Fruit fly (Drosophila melanogaster) S2 (cell line): ENCODE measurements around the gene Drsl5.

Experiments used
- CG8478 ChIP-seq: fragments of >200 bp; optimal IDR thresholded peaks from 2 replicates; lab custom pipeline; 2018
- CTCF ChIP-seq, 2 experiments: fragments of >200 bp; optimal IDR thresholded peaks; 2 replicates each; lab custom pipeline; 2018

The Drsl5 gene

dm6 chr3L:3348956-3349824 lies 32.6 kb downstream of the Drsl5 start:
- TF ChIP-seq CTCF (optimal IDR thresholded peaks at IDR 0.05; lab: Kevin White, UChicago) (no peak), CG8478 (lab: Kevin White, UChicago) (no peak)

dm6 chr3L:3349825-3350123 lies 33.2 kb downstream of the Drsl5 start:
- TF ChIP-seq CTCF (optimal IDR thresholded peaks at IDR 0.05; lab: Kevin White, UChicago): no peak
- no peak for TF ChIP-seq CG8478 (lab: Kevin White, UChicago)

- TF ChIP-seq CG8478 (lab: Kevin White, UChicago): no peak
- TF ChIP-seq CTCF (optimal IDR thresholded peaks at IDR 0.05; lab: Kevin White, UChicago): no peak
These were observed 34.2 kb downstream of the Drsl5 start for dm6 chr3L:3350572-3351343.

- TF ChIP-seq CG8478 (lab: Kevin White, UChicago): no peak
- TF ChIP-seq CTCF (optimal IDR thresholded peaks at IDR 0.05; lab: Kevin White, UChicago): no peak
These were observed 35.3 kb downstream of the Drsl5 start for dm6 chr3L:3351814-3352359.

dm6 chr3L:3352516-3352915 lies 35.9 kb downstream of the Drsl5 start:
- TF ChIP-seq CTCF (optimal IDR thresholded peaks at IDR 0.05; lab: Kevin White, UChicago): no peak
- TF ChIP-seq CG8478 (lab: Kevin White, UChicago): no peak

dm6 chr3L:3353297-3353696 lies 36.7 kb downstream of the Drsl5 start:
- TF ChIP-seq CTCF (optimal IDR thresholded peaks at IDR 0.05; lab: Kevin White, UChicago) (no peak), CG8478 (lab: Kevin White, UChicago) (no peak)
